Fruit fly (Drosophila melanogaster) Kc167 (cell line): ENCODE results near the gene CG17600.

ENCODE experiments used
- Sin3A ChIP-seq: fragments of >200 bp; optimal IDR thresholded peaks from 2 replicates; lab custom pipeline; 2018; ENCODE audit warnings: missing external identifiers
- h ChIP-seq: fragments of >200 bp; optimal IDR thresholded peaks from 3 replicates; lab custom pipeline; 2018; ENCODE audit warnings: missing external identifiers
- insv ChIP-seq: fragments of >200 bp; optimal IDR thresholded peaks from 3 replicates; lab custom pipeline; 2018; ENCODE audit warnings: missing external identifiers
- psq ChIP-seq: fragments of >200 bp; optimal IDR thresholded peaks from 2 replicates; lab custom pipeline; 2017; ENCODE audit warnings: missing external identifiers
- ttk ChIP-seq: sonication (Bioruptor generic); optimal IDR thresholded peaks from 2 replicates; lab custom pipeline; 2017; ENCODE audit warnings: missing external identifiers

dm6 chrX:22512071-22512470 is 2.9 kb upstream of the CG17600 start:
- no peak for TF ChIP-seq ttk (lab: Kevin White, UChicago)
- no peak for TF ChIP-seq psq (lab: Kevin White, UChicago)
- TF ChIP-seq h, result no peak
- no peak for TF ChIP-seq Sin3A (lab: Kevin White, UChicago)
- TF ChIP-seq insv (lab: Kevin White, UChicago), result no peak
